Fruit fly (Drosophila melanogaster): ENCODE measurements around the gene CG5567.

The CG5567 gene

DNA sequence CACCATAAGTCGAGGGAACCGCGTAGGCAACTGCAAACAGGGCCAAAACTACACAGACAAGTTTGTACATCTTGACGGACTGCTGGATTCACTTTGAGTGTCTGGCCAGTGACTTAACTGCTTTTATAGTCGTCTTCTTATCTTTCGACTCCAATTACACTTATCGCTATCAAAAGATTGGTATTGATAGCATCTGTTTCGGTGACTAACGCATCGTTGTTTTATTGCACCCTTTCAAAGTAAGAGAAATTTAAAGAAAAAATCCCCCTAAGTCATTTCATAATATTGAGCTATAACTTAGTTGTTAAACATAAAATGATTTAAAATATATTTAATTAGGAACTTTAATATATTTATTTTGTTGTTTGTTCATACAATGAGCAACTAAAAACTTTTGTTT is 40.9 kb upstream of the CG5567 start, which contains the start of gene CG5506:
Gene CG5506 (minus strand): TSS at position 101 of the 400 bp plus-strand sequence.
- TF ChIP-seq zf30C (GFP tag; optimal IDR thresholded peaks at IDR 0.05) = no peak
- peak; percentile 4 for TF ChIP-seq grn (GFP tag; optimal IDR thresholded peaks at IDR 0.05)
- peak; percentile 48 for TF ChIP-seq exex (tag; optimal IDR thresholded peaks at IDR 0.05)

DNA sequence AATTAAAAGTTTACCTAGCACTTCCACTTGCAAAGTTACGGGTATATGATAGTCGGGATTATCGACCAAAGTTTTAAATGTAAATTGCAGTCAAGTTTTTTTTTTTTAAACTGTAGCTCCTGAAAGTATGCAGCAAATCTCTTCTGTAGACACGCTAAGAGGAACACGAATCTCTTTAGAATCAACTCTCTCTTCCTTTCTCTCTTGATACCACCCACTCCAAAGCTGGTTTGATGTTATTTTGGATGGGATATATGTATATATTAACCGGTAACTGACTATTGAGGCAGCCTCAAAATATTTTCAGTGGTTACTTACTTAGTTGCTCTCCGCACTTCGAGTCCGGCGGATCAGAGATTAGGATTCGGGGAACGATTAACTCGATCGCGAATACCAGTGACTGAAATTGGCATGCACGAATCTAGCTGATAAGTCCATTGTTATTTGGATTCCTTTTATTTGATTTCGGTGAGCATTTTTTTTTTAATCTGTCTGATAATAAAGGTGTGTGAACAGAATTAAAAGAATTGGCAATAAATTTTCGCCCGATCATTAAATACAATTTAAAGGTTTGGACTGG is 35.5 kb upstream of the CG5567 start, which contains the start of gene CG7408:
Gene CG7408 (plus strand): TSS at position 316 of the 580 bp plus-strand sequence.
- TF ChIP-seq al (GFP tag; IDR thresholded peaks at IDR 0.05) (no peak), CG11695 (GFP tag; IDR thresholded peaks at IDR 0.05) (no peak), CG11456 (GFP tag; IDR thresholded peaks at IDR 0.05) (no peak), onecut (GFP tag; IDR thresholded peaks at IDR 0.05) (no peak), pnt (GFP tag; optimal IDR thresholded peaks at IDR 0.05) (no peak), lab (GFP tag; optimal IDR thresholded peaks at IDR 0.05) (peak; percentile 4), kni (GFP tag; optimal IDR thresholded peaks at IDR 0.05) (no peak), vfl (GFP tag; optimal IDR thresholded peaks at IDR 0.05) (no peak), abd-A (tag; optimal IDR thresholded peaks at IDR 0.05) (no peak), stc (GFP tag; IDR thresholded peaks at IDR 0.05) (no peak), HmgZ (tag; optimal IDR thresholded peaks at IDR 0.05) (peak; percentile 10), exex (tag; optimal IDR thresholded peaks at IDR 0.05) (peak; percentile 94), Trl (optimal IDR thresholded peaks at IDR 0.05) (peak; percentile 56 to 74), Trl (GFP tag; optimal IDR thresholded peaks at IDR 0.05) (no peak), lola (GFP tag; optimal IDR thresholded peaks at IDR 0.05) (no peak), gsb (GFP tag; IDR thresholded peaks at IDR 0.05) (no peak), Bgb (GFP tag; IDR thresholded peaks at IDR 0.05; ENCODE audit: partially characterized antibody) (peak; percentile 45; the same call in 1 of the 2 replicates), CG14860 (GFP tag; IDR thresholded peaks at IDR 0.05; ENCODE audit: partially characterized antibody) (0 out of 3 replicates have a peak, but pooled peaks have one; percentile 16), sug (tag; optimal IDR thresholded peaks at IDR 0.05) (peak; percentile 13), zen2 (GFP tag; IDR thresholded peaks at IDR 0.05; ENCODE audit: partially characterized antibody) (peak; percentile 30; the same call in 1 of the 3 replicates), grn (GFP tag; optimal IDR thresholded peaks at IDR 0.05) (peak; percentile 29), Lhr (GFP tag; optimal IDR thresholded peaks at IDR 0.05) (no peak), CG3163 (GFP tag; optimal IDR thresholded peaks at IDR 0.05) (peak; percentile 95), CG7963 (GFP tag; IDR thresholded peaks at IDR 0.05; ENCODE audit: partially characterized antibody) (0 out of 3 replicates have a peak, but pooled peaks have one; percentile 10), Camta (GFP tag; optimal IDR thresholded peaks at IDR 0.05) (no peak), CG3995 (GFP tag; optimal IDR thresholded peaks at IDR 0.05) (peak; percentile 91), gro (GFP tag; optimal IDR thresholded peaks at IDR 0.05) (peak; percentile 8), Drgx (GFP tag; IDR thresholded peaks at IDR 0.05) (no peak), Jarid2 (GFP tag; optimal IDR thresholded peaks at IDR 0.05) (peak; percentile 73), CG14050 (GFP tag; IDR thresholded peaks at IDR 0.05) (no peak), CG11247 (GFP tag; IDR thresholded peaks at IDR 0.05) (no peak), CG13287 (GFP tag; IDR thresholded peaks at IDR 0.05; ENCODE audit: partially characterized antibody) (no peak), Atf3 (GFP tag; optimal IDR thresholded peaks at IDR 0.05) (no peak), Awh (GFP tag; IDR thresholded peaks at IDR 0.05) (no peak), CG17186 (GFP tag; optimal IDR thresholded peaks at IDR 0.05) (no peak), mirr (GFP tag; optimal IDR thresholded peaks at IDR 0.05) (peak; percentile 46), CG4328 (GFP tag; optimal IDR thresholded peaks at IDR 0.05) (no peak), Pdp1 (GFP tag; optimal IDR thresholded peaks at IDR 0.05) (no peak), CG7372 (GFP tag; IDR thresholded peaks at IDR 0.05) (no peak), sens (GFP tag) (peak; percentile 78), Tbp (GFP tag; optimal IDR thresholded peaks at IDR 0.05) (no peak), pb (GFP tag; optimal IDR thresholded peaks at IDR 0.05) (no peak)
